Fruit fly (Drosophila melanogaster) whole organism, embryonic: ENCODE data around the gene Cand1.

ENCODE experiments used
- Abd-B ChIP-seq: fragments of 200-800 bp; sonication (Bioruptor generic); optimal IDR thresholded peaks from 2 replicates; lab custom pipeline; 2018; ENCODE audit warnings: missing biosample characterization, mild to moderate bottlenecking, missing genetic modification characterization, moderate library complexity
- B-H1 ChIP-seq: fragments of 200-800 bp; sonication (Bioruptor generic); IDR thresholded peaks from 3 replicates; pipeline ENCODE4 v1.3.6; 2022; ENCODE audit warnings: missing biosample characterization, missing genetic modification characterization
- CG10654 ChIP-seq: fragments of 200-800 bp; sonication (Bioruptor generic); optimal IDR thresholded peaks from 2 replicates; lab custom pipeline; 2016; ENCODE audit warnings: missing biosample characterization, missing genetic modification characterization
- CG11695 ChIP-seq: fragments of 200-800 bp; sonication (Bioruptor generic); IDR thresholded peaks from 3 replicates; pipeline ENCODE4 v1.3.6; 2022; ENCODE audit warnings: missing biosample characterization, missing genetic modification characterization
- CG12236 ChIP-seq: fragments of 200-800 bp; sonication (Bioruptor generic); optimal IDR thresholded peaks from 2 replicates; lab custom pipeline; 2016; ENCODE audit warnings: missing biosample characterization, missing genetic modification characterization
- CG12299 ChIP-seq: fragments of 200-800 bp; sonication (Bioruptor generic); optimal IDR thresholded peaks from 2 replicates; lab custom pipeline; 2018; ENCODE audit warnings: missing biosample characterization, mild to moderate bottlenecking, missing genetic modification characterization
- CG12391 ChIP-seq: fragments of 200-800 bp; sonication (Bioruptor generic); optimal IDR thresholded peaks from 3 replicates; lab custom pipeline; 2018; ENCODE audit warnings: missing biosample characterization, mild to moderate bottlenecking, missing genetic modification characterization, moderate library complexity
- CG12942 ChIP-seq: fragments of 200-800 bp; sonication (Bioruptor generic); optimal IDR thresholded peaks from 3 replicates; lab custom pipeline; 2016; ENCODE audit warnings: missing biosample characterization, missing genetic modification characterization
- CG13775 ChIP-seq: fragments of 200-800 bp; sonication (Bioruptor generic); optimal IDR thresholded peaks from 3 replicates; lab custom pipeline; 2017; ENCODE audit warnings: missing biosample characterization, mild to moderate bottlenecking, missing genetic modification characterization
- CG14014 ChIP-seq: fragments of 200-800 bp; sonication (Bioruptor generic); IDR thresholded peaks from 2 replicates; pipeline ENCODE4 v1.3.6; 2022; ENCODE audit warnings: missing biosample characterization, missing genetic modification characterization
- CG17186 ChIP-seq: fragments of 200-800 bp; sonication (Bioruptor generic); optimal IDR thresholded peaks from 3 replicates; lab custom pipeline; 2017; ENCODE audit warnings: missing biosample characterization, missing genetic modification reagents, missing genetic modification characterization
- CG18619 ChIP-seq: fragments of 200-800 bp; sonication (Bioruptor generic); optimal IDR thresholded peaks from 3 replicates; lab custom pipeline; 2017; ENCODE audit warnings: missing biosample characterization, mild to moderate bottlenecking, missing genetic modification characterization
- CG2116 ChIP-seq: fragments of 200-800 bp; sonication (Bioruptor generic); optimal IDR thresholded peaks from 3 replicates; lab custom pipeline; 2018; ENCODE audit warnings: missing biosample characterization, mild to moderate bottlenecking, missing genetic modification characterization
- CG2199 ChIP-seq: fragments of 200-800 bp; sonication (Bioruptor generic); IDR thresholded peaks from 3 replicates; pipeline ENCODE4 v1.3.6; 2022; ENCODE audit warnings: missing biosample characterization, missing genetic modification characterization
- CG2889 ChIP-seq: fragments of 200-800 bp; sonication (Bioruptor generic); IDR thresholded peaks from 3 replicates; pipeline ENCODE4 v1.3.6; 2022; ENCODE audit warnings: missing biosample characterization, missing genetic modification characterization
- CG31365 ChIP-seq: fragments of 200-800 bp; sonication (Bioruptor generic); optimal IDR thresholded peaks from 2 replicates; lab custom pipeline; 2018; ENCODE audit warnings: missing biosample characterization, mild to moderate bottlenecking, missing genetic modification characterization
- CG34376 ChIP-seq: fragments of 200-800 bp; sonication (Bioruptor generic); optimal IDR thresholded peaks from 2 replicates; lab custom pipeline; 2018; ENCODE audit warnings: missing biosample characterization, mild to moderate bottlenecking, missing genetic modification characterization
- CG4424 ChIP-seq: fragments of 200-800 bp; sonication (Bioruptor generic); optimal IDR thresholded peaks from 3 replicates; lab custom pipeline; 2016; ENCODE audit warnings: missing biosample characterization, missing genetic modification characterization
- CG6254 ChIP-seq: fragments of 200-800 bp; sonication (Bioruptor generic); optimal IDR thresholded peaks from 3 replicates; lab custom pipeline; 2017; ENCODE audit warnings: mild to moderate bottlenecking, missing biosample characterization, missing genetic modification reagents, missing genetic modification characterization
- CG6765 ChIP-seq: fragments of 200-800 bp; sonication (Bioruptor generic); optimal IDR thresholded peaks from 3 replicates; lab custom pipeline; 2017; ENCODE audit warnings: missing biosample characterization, mild to moderate bottlenecking, missing genetic modification characterization
- CG7271 ChIP-seq: fragments of 200-800 bp; sonication (Bioruptor generic); optimal IDR thresholded peaks from 2 replicates; lab custom pipeline; 2018; ENCODE audit warnings: missing biosample characterization, mild to moderate bottlenecking, missing genetic modification characterization, moderate library complexity
- Dip2 ChIP-seq: fragments of 200-800 bp; sonication (Bioruptor generic); IDR thresholded peaks from 2 replicates; pipeline ENCODE4 v1.3.6; 2022; ENCODE audit warnings: missing biosample characterization, missing genetic modification characterization
- Fer2 ChIP-seq: fragments of 200-800 bp; sonication (Bioruptor generic); optimal IDR thresholded peaks from 2 replicates; lab custom pipeline; 2018; ENCODE audit warnings: missing biosample characterization, mild to moderate bottlenecking, missing genetic modification characterization, moderate library complexity
- Fer3 ChIP-seq: fragments of 200-800 bp; sonication (Bioruptor generic); optimal IDR thresholded peaks from 2 replicates; lab custom pipeline; 2018; ENCODE audit warnings: missing biosample characterization, mild to moderate bottlenecking, missing genetic modification characterization, moderate library complexity
- HLH3B ChIP-seq: fragments of 200-800 bp; sonication (Bioruptor generic); IDR thresholded peaks from 2 replicates; pipeline ENCODE4 v1.3.6; 2022; ENCODE audit warnings: missing biosample characterization, missing genetic modification characterization
- HLH4C ChIP-seq: fragments of 200-800 bp; sonication (Bioruptor generic); IDR thresholded peaks from 3 replicates; pipeline ENCODE4 v1.3.6; 2022; ENCODE audit warnings: missing biosample characterization, missing genetic modification characterization; ENCODE audit not compliant: partially characterized antibody
- Hey ChIP-seq: fragments of 200-800 bp; sonication (Bioruptor generic); optimal IDR thresholded peaks from 3 replicates; lab custom pipeline; 2018; ENCODE audit warnings: missing biosample characterization, mild to moderate bottlenecking, missing genetic modification characterization
- Hr78 ChIP-seq, 2 experiments: fragments of 200-800 bp in 1 of 2; fragments of >200 bp in 1 of 2; sonication (Bioruptor generic) in 1 of 2; optimal IDR thresholded peaks; 2 replicates each; lab custom pipeline; 2017 to 2019; ENCODE audit warnings: missing biosample characterization in 2 of 2, missing genetic modification characterization in 2 of 2, mild to moderate bottlenecking in 1 of 2, moderate library complexity in 1 of 2
- NC2β ChIP-seq: fragments of 200-800 bp; sonication (Bioruptor generic); optimal IDR thresholded peaks from 2 replicates; lab custom pipeline; 2016; ENCODE audit warnings: missing biosample characterization, missing genetic modification characterization
- Nf-YA ChIP-seq: fragments of 200-800 bp; sonication (Bioruptor generic); IDR thresholded peaks from 2 replicates; pipeline ENCODE4 v1.3.6; 2022; ENCODE audit warnings: missing biosample characterization, missing genetic modification characterization
- Sry-β ChIP-seq: fragments of 200-800 bp; sonication (Bioruptor generic); optimal IDR thresholded peaks from 2 replicates; lab custom pipeline; 2018; ENCODE audit warnings: missing biosample characterization, mild to moderate bottlenecking, missing genetic modification characterization, moderate library complexity
- Usf ChIP-seq: fragments of 200-800 bp; sonication (Bioruptor generic); optimal IDR thresholded peaks from 2 replicates; lab custom pipeline; 2017; ENCODE audit warnings: missing genotype, missing biosample characterization, missing genetic modification characterization
- al ChIP-seq: fragments of 200-800 bp; sonication (Bioruptor generic); IDR thresholded peaks from 2 replicates; pipeline ENCODE4 v1.3.6; 2022; ENCODE audit warnings: missing biosample characterization, missing genetic modification characterization
- ash1 ChIP-seq: fragments of 200-800 bp; sonication (Bioruptor generic); optimal IDR thresholded peaks from 2 replicates; lab custom pipeline; 2018; ENCODE audit warnings: missing biosample characterization, mild to moderate bottlenecking, missing genetic modification characterization
- chif ChIP-seq, 2 experiments: fragments of 200-800 bp; sonication (Bioruptor generic); optimal IDR thresholded peaks; 3 replicates each; lab custom pipeline; 2016; ENCODE audit warnings: missing biosample characterization in 2 of 2, missing genetic modification characterization in 2 of 2
- dati ChIP-seq: fragments of 200-800 bp; sonication (Bioruptor generic); IDR thresholded peaks from 2 replicates; pipeline ENCODE4 v1.3.6; 2022; ENCODE audit warnings: missing biosample characterization, missing genetic modification characterization
- dm ChIP-seq: fragments of 200-800 bp; sonication (Bioruptor generic); optimal IDR thresholded peaks from 3 replicates; lab custom pipeline; 2016; ENCODE audit warnings: missing biosample characterization, missing genetic modification characterization
- ewg ChIP-seq: fragments of 200-800 bp; sonication (Bioruptor generic); optimal IDR thresholded peaks from 3 replicates; lab custom pipeline; 2017; ENCODE audit warnings: mild to moderate bottlenecking, missing biosample characterization, missing genetic modification reagents, missing genetic modification characterization
- fu2 ChIP-seq: fragments of 200-800 bp; sonication (Bioruptor generic); optimal IDR thresholded peaks from 2 replicates; lab custom pipeline; 2016; ENCODE audit warnings: missing biosample characterization, missing genetic modification characterization
- gfzf ChIP-seq: fragments of 200-800 bp; sonication (Bioruptor generic); optimal IDR thresholded peaks from 2 replicates; lab custom pipeline; 2016; ENCODE audit warnings: missing biosample characterization, mild to moderate bottlenecking, missing genetic modification characterization, moderate library complexity
- grn ChIP-seq: fragments of 200-800 bp; sonication (Bioruptor generic); optimal IDR thresholded peaks from 3 replicates; lab custom pipeline; 2017; ENCODE audit warnings: missing biosample characterization, missing genetic modification characterization
- gsb-n ChIP-seq: fragments of 200-800 bp; sonication (Bioruptor generic); optimal IDR thresholded peaks from 3 replicates; lab custom pipeline; 2018; ENCODE audit warnings: missing biosample characterization, mild to moderate bottlenecking, missing genetic modification characterization
- lola ChIP-seq, 3 experiments: fragments of >200 bp in 2 of 3; fragments of 200-800 bp in 1 of 3; sonication (Bioruptor generic) in 1 of 3; optimal IDR thresholded peaks; 2 replicates each; lab custom pipeline; 2017 to 2019; ENCODE audit warnings: missing biosample characterization in 3 of 3, missing genetic modification characterization in 3 of 3, mild to moderate bottlenecking in 1 of 3, moderate library complexity in 1 of 3
- mam ChIP-seq: fragments of 200-800 bp; sonication (Bioruptor generic); optimal IDR thresholded peaks from 3 replicates; lab custom pipeline; 2016; ENCODE audit warnings: missing biosample characterization, missing genetic modification characterization
- psq ChIP-seq: fragments of 200-800 bp; sonication (Bioruptor generic); optimal IDR thresholded peaks from 2 replicates; lab custom pipeline; 2017; ENCODE audit warnings: missing biosample characterization, missing genetic modification characterization
- repo ChIP-seq: fragments of 200-800 bp; sonication (Bioruptor generic); optimal IDR thresholded peaks from 2 replicates; lab custom pipeline; 2016; ENCODE audit warnings: missing biosample characterization, missing genetic modification characterization
- sob ChIP-seq: fragments of 200-800 bp; sonication (Bioruptor generic); IDR thresholded peaks from 2 replicates; pipeline ENCODE4 v1.3.6; 2022; ENCODE audit warnings: missing biosample characterization, missing genetic modification characterization
- ssp ChIP-seq: fragments of 200-800 bp; sonication (Bioruptor generic); IDR thresholded peaks from 2 replicates; pipeline ENCODE4 v1.3.6; 2022; ENCODE audit warnings: missing biosample characterization, missing genetic modification characterization
- toy ChIP-seq: fragments of 200-800 bp; sonication (Bioruptor generic); IDR thresholded peaks from 2 replicates; pipeline ENCODE4 v1.3.6; 2022; ENCODE audit warnings: missing biosample characterization, missing genetic modification characterization
- unpg ChIP-seq: fragments of 200-800 bp; sonication (Bioruptor generic); optimal IDR thresholded peaks from 3 replicates; lab custom pipeline; 2018; ENCODE audit warnings: missing biosample characterization, mild to moderate bottlenecking, missing genetic modification characterization, moderate library complexity

Gene Cand1

DNA sequence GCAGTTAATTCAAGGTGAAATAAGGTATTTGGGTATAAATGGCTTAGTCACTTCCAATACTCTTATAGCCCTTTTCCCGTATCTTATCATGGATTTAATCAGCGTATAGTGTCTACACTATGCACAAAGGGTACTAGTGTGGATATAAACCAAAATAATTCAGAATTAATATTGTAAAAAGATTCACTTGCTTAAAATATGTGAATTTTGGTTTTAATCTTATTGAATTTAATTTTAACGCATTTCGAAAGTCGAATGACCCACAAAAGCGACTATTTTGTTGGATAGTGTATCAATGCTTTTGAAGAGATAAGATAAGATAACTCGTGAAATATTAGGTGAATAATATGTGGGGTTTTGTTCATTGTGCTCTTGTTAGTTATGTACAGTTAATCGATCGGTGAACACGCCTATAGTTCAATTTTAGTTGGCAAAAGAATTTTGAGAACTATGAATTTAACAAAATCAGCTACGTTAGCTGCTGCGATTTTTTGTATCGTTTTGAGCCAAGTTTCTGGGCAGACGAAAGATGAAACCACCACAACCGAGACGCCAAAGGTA, 19.5 kb upstream of the Cand1 start, which contains the start of gene CG5096 (continued):
- TF ChIP-seq CG10654 (GFP tag; lab: Kevin White, UChicago): peak; percentile 67
- TF ChIP-seq B-H1 (GFP tag; lab: Robert Waterston, UW): peak; percentile 85
- peak; percentile 84 for TF ChIP-seq Fer2 (tag; lab: Kevin White, UChicago)
- TF ChIP-seq Abd-B: no peak
- TF ChIP-seq gsb-n (tag; lab: Kevin White, UChicago): peak; percentile 72
- TF ChIP-seq sob (GFP tag; lab: Robert Waterston, UW): peak; percentile 92; the same call in 1 of the 2 replicates
- peak; percentile 19 for TF ChIP-seq NC2β (GFP tag; lab: Kevin White, UChicago)
- peak; percentile 68 for TF ChIP-seq fu2
- TF ChIP-seq CG13775 (GFP tag; lab: Kevin White, UChicago): peak; percentile 70
- TF ChIP-seq dm (GFP tag; lab: Kevin White, UChicago): peak; percentile 55
- peak; percentile 63; the same call in 1 of the 2 replicates for TF ChIP-seq dati
- peak; percentile 49 for TF ChIP-seq Usf (GFP tag; lab: Kevin White, UChicago)
- peak; percentile 22 for TF ChIP-seq Sry-β (GFP tag; lab: Kevin White, UChicago)
- peak; percentile 91 for TF ChIP-seq CG12391 (tag; lab: Kevin White, UChicago)
- peak; percentile 83 for TF ChIP-seq CG18619
- peak; percentile 93; the same call in 1 of the 2 replicates for TF ChIP-seq HLH3B
- peak; percentile 49 for TF ChIP-seq psq (GFP tag; lab: Kevin White, UChicago)
- TF ChIP-seq grn (GFP tag; lab: Kevin White, UChicago): peak; percentile 97
- peak; percentile 71 for TF ChIP-seq CG31365 (tag; lab: Kevin White, UChicago)
- TF ChIP-seq Dip2: no peak
- TF ChIP-seq ssp (GFP tag; lab: Robert Waterston, UW): peak; percentile 62
- peak; percentile 39 for TF ChIP-seq repo (GFP tag; lab: Kevin White, UChicago)
- peak; percentile 92 for TF ChIP-seq CG14014
- no peak for TF ChIP-seq CG17186 (GFP tag; lab: Kevin White, UChicago)
- TF ChIP-seq HLH4C: no peak
- peak; percentile 60 for TF ChIP-seq CG6254
- TF ChIP-seq CG2199 (GFP tag; lab: Robert Waterston, UW): peak; percentile 70; the same call in 1 of the 3 replicates
- peak; percentile 49 for TF ChIP-seq CG12236
- peak; percentile 96 for TF ChIP-seq Fer3 (tag; lab: Kevin White, UChicago)
- TF ChIP-seq CG12299 (tag; lab: Kevin White, UChicago): peak; percentile 90
- no peak for TF ChIP-seq gfzf (GFP tag; lab: Kevin White, UChicago)
- peak; percentile 83 for TF ChIP-seq CG6765 (GFP tag; lab: Kevin White, UChicago)
- TF ChIP-seq chif (GFP tag; optimal IDR thresholded peaks at IDR 0.05; lab: Kevin White, UChicago): peak; percentile 62 to 64
- peak; percentile 76 for TF ChIP-seq Nf-YA (GFP tag; lab: Robert Waterston, UW)
- peak; percentile 82 for TF ChIP-seq ash1 (GFP tag; lab: Kevin White, UChicago)
- TF ChIP-seq CG12942 (GFP tag; lab: Kevin White, UChicago): peak; percentile 76
- peak; percentile 92 for TF ChIP-seq unpg (GFP tag; lab: Kevin White, UChicago)
- peak; percentile 49 for TF ChIP-seq CG2116 (GFP tag; lab: Kevin White, UChicago)
- TF ChIP-seq CG2889 (GFP tag; lab: Robert Waterston, UW): peak; percentile 93
- TF ChIP-seq ewg: peak; percentile 64
- TF ChIP-seq lola (GFP tag; optimal IDR thresholded peaks at IDR 0.05; lab: Kevin White, UChicago): peak in 1 of 3 experiments; percentile 58
- peak; percentile 78 for TF ChIP-seq al (GFP tag; lab: Robert Waterston, UW)
- peak; percentile 93 for TF ChIP-seq CG11695 (GFP tag; lab: Robert Waterston, UW)
- peak; percentile 74 for TF ChIP-seq CG4424 (GFP tag; lab: Kevin White, UChicago)
- TF ChIP-seq CG34376 (GFP tag; lab: Kevin White, UChicago): peak; percentile 83
- TF ChIP-seq CG7271 (tag; lab: Kevin White, UChicago): no peak
- TF ChIP-seq Hey (tag; lab: Kevin White, UChicago): no peak
- peak; percentile 86 for TF ChIP-seq mam (GFP tag; lab: Kevin White, UChicago)
- TF ChIP-seq Hr78 (GFP tag; optimal IDR thresholded peaks at IDR 0.05; lab: Kevin White, UChicago): no peak
- peak; percentile 74; the same call in 1 of the 2 replicates for TF ChIP-seq toy (GFP tag; lab: Robert Waterston, UW)
